Worm (Caenorhabditis elegans) whole organism, L2 larva: ENCODE data around the gene K09C6.3.

Source experiments
- alr-1 ChIP-seq: fragments of 150-350 bp; optimal IDR thresholded peaks from 2 replicates; lab custom pipeline; 2014; ENCODE audit warnings: missing biosample characterization, missing genetic modification characterization
- blmp-1 ChIP-seq: sonication (generic microtip); optimal IDR thresholded peaks from 2 replicates; lab custom pipeline; 2017; ENCODE audit warnings: missing genetic modification characterization, mild to moderate bottlenecking, missing compliant biosample characterization, antibody characterized with exemption, moderate library complexity; ENCODE audit not compliant: insufficient read depth
- ceh-16 ChIP-seq: fragments of 150-350 bp; optimal IDR thresholded peaks from 2 replicates; lab custom pipeline; 2014; ENCODE audit warnings: missing biosample characterization, missing genetic modification characterization
- crh-2 ChIP-seq: sonication (generic microtip); optimal IDR thresholded peaks from 2 replicates; lab custom pipeline; 2017; ENCODE audit warnings: missing biosample characterization, missing genetic modification characterization
- dmd-4 ChIP-seq: sonication (generic microtip); optimal IDR thresholded peaks from 2 replicates; lab custom pipeline; 2017; ENCODE audit warnings: missing biosample characterization, missing genetic modification characterization
- egl-27 ChIP-seq: sonication (generic microtip); optimal IDR thresholded peaks from 3 replicates; lab custom pipeline; 2017; ENCODE audit warnings: missing biosample characterization, missing genetic modification reagents, missing genetic modification characterization
- elt-1 ChIP-seq: fragments of 150-350 bp; optimal IDR thresholded peaks from 2 replicates; lab custom pipeline; 2014; ENCODE audit warnings: missing biosample characterization, missing genetic modification characterization
- fos-1 ChIP-seq: fragments of 150-350 bp; optimal IDR thresholded peaks from 2 replicates; lab custom pipeline; 2014; ENCODE audit warnings: missing biosample characterization, missing genetic modification characterization
- lin-11 ChIP-seq: fragments of 150-350 bp; sonication (generic microtip); optimal IDR thresholded peaks from 2 replicates; lab custom pipeline; 2014; ENCODE audit warnings: missing biosample characterization, missing genetic modification characterization, inconsistent platforms, mixed read lengths
- lin-13 ChIP-seq: fragments of 150-350 bp; optimal IDR thresholded peaks from 2 replicates; lab custom pipeline; 2014; ENCODE audit warnings: missing biosample characterization, missing genetic modification reagents, missing genetic modification characterization
- lsy-2 ChIP-seq, 2 experiments: fragments of 150-350 bp in 1 of 2; sonication (generic microtip) in 1 of 2; optimal IDR thresholded peaks; 2 replicates each; lab custom pipeline; 2014 to 2017; ENCODE audit warnings: missing biosample characterization in 2 of 2, missing genetic modification characterization in 2 of 2
- mab-5 ChIP-seq: fragments of 150-350 bp; optimal IDR thresholded peaks from 2 replicates; lab custom pipeline; 2014; ENCODE audit warnings: missing biosample characterization, missing genetic modification characterization
- nhr-11 ChIP-seq: fragments of 150-350 bp; optimal IDR thresholded peaks from 2 replicates; lab custom pipeline; 2014; ENCODE audit warnings: missing biosample characterization, missing genetic modification characterization
- nhr-12 ChIP-seq: fragments of 150-350 bp; optimal IDR thresholded peaks from 2 replicates; lab custom pipeline; 2014; ENCODE audit warnings: missing biosample characterization, missing genetic modification characterization
- nhr-129 ChIP-seq: fragments of 150-350 bp; optimal IDR thresholded peaks from 2 replicates; lab custom pipeline; 2014; ENCODE audit warnings: missing biosample characterization, missing genetic modification characterization
- nhr-25 ChIP-seq: fragments of 150-350 bp; sonication (generic microtip); optimal IDR thresholded peaks from 3 replicates; lab custom pipeline; 2014; ENCODE audit warnings: missing biosample characterization, missing genetic modification characterization
- nhr-6 ChIP-seq: fragments of 150-350 bp; optimal IDR thresholded peaks from 2 replicates; lab custom pipeline; 2014; ENCODE audit warnings: missing biosample characterization, missing genetic modification characterization
- sem-4 ChIP-seq: fragments of 150-350 bp; optimal IDR thresholded peaks from 2 replicates; lab custom pipeline; 2014; ENCODE audit warnings: missing biosample characterization, missing genetic modification reagents, missing genetic modification characterization
- skn-1 ChIP-seq: sonication (generic microtip); optimal IDR thresholded peaks from 2 replicates; lab custom pipeline; 2017; ENCODE audit warnings: missing biosample characterization, missing genetic modification characterization
- sma-3 ChIP-seq: sonication (generic microtip); optimal IDR thresholded peaks from 2 replicates; lab custom pipeline; 2016; ENCODE audit warnings: missing genetic modification reagents, missing genetic modification characterization, missing compliant biosample characterization
- ztf-1 ChIP-seq: fragments of 200-800 bp; sonication (Bioruptor generic); conservative IDR thresholded peaks from 2 replicates; pipeline ENCODE4 v1.3.6; 2022; ENCODE audit warnings: missing genetic modification characterization, missing compliant biosample characterization

K09C6.3 gene

DNA sequence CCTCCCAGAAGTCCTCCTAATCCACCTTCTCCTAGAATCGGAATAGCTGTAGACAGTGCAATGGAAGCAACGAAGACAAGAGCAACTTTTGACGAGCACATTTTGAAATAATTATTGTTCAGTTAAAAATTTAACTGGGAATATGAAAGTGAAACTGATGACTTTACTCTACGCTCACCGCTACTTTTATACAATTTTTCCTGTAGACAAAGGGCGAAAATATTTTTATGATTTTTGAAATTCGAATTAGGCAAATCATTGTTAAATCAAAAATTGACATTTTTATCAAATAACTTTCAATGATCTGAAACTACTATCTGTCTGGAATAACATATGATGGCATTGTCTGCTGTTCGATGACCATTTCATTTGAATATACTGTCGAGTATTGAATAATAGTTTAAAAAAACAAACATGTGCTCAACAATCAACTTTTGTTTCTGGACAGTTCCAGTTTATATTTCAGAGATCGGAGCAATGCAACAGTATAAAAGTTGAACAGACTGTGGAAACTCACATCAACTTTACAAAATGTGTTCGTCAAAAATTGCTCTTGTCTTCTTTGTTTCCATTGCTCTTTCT, 41.2 kb downstream of the K09C6.3 start, which contains the start of the genes srlf-23 and srlf-20:
srlf-23 (minus strand) TSS at position 101 of the 582 bp plus-strand sequence.
srlf-20 (plus strand) TSS at position 532 of the 582 bp plus-strand sequence.
- TF ChIP-seq nhr-11 (tag; lab: Kevin White, UChicago) (no peak), crh-2 (tag; lab: Kevin White, UChicago) (no peak), nhr-12 (tag; lab: Kevin White, UChicago) (no peak), ceh-16 (no peak), nhr-6 (tag; lab: Kevin White, UChicago) (no peak), mab-5 (tag; lab: Kevin White, UChicago) (no peak), lin-11 (tag; lab: Kevin White, UChicago) (no peak), blmp-1 (tag; lab: Kevin White, UChicago) (no peak), sem-4 (tag; lab: Kevin White, UChicago) (no peak), lsy-2 (tag; optimal IDR thresholded peaks at IDR 0.05; lab: Kevin White, UChicago) (no peak), lin-13 (GFP tag; lab: Kevin White, UChicago) (no peak), elt-1 (no peak), nhr-25 (tag; lab: Kevin White, UChicago) (no peak), alr-1 (tag; lab: Kevin White, UChicago) (no peak), skn-1 (no peak), ztf-1 (GFP tag; lab: Robert Waterston, UW) (no peak), egl-27 (tag; lab: Kevin White, UChicago) (no peak), fos-1 (tag; lab: Kevin White, UChicago) (no peak), dmd-4 (tag; lab: Kevin White, UChicago) (no peak), nhr-129 (no peak)
- TF ChIP-seq, all 48 proteins: peak for 0

DNA sequence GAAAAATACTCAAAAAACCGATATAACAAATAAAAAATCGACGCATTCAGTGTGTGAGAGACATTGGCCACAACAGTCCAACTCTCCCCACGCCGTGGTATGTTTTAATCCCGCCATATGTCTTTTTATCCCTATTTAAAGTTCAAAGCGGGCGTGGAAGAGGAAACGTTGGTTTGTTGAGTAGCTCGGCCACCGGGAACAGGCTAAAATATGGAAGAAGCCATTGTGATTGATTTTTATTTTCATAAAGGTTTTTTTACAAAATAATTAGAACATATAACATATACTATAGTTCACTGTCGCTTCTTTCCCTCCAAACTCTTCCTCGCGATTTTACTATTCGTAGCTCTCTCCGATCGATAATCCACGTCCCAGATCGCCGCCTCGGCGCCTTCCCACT, 46.8 kb downstream of the K09C6.3 start, which contains the start of gene nas-32:
nas-32 (minus strand) TSS at position 101 of the 400 bp plus-strand sequence.
- TF ChIP-seq fos-1 (tag; lab: Kevin White, UChicago): no peak
- no peak for TF ChIP-seq dmd-4 (tag; lab: Kevin White, UChicago)
- no peak for TF ChIP-seq sma-3 (GFP tag; lab: Kevin White, UChicago)
- TF ChIP-seq, all 48 proteins: peak for 0
